Worm (Caenorhabditis elegans): ENCODE data around the gene F26C11.3.

- TF ChIP-seq ces-1 (GFP tag; optimal IDR thresholded peaks at IDR 0.05) (no peak), egl-27 (tag; optimal IDR thresholded peaks at IDR 0.05) (no peak), lin-13 (GFP tag; optimal IDR thresholded peaks at IDR 0.05) (no peak), nhr-42 (GFP tag; IDR thresholded peaks at IDR 0.05) (no peak), zag-1 (tag; optimal IDR thresholded peaks at IDR 0.05) (no peak)
Observed at ce11 chrII:9871061-9871460, 43.8 kb downstream of the F26C11.3 start, which contains the start of gene chil-7.

All from whole organism, L4 larva.